Worm (Caenorhabditis elegans) whole organism, L1 larva: ENCODE data around the gene got-2.2.

Experiments
- C16A3.4 ChIP-seq: fragments of 150-350 bp; optimal IDR thresholded peaks from 2 replicates; lab custom pipeline; 2014; ENCODE audit warnings: missing biosample characterization, missing genetic modification characterization
- C34B4.2 ChIP-seq: sonication (generic microtip); optimal IDR thresholded peaks from 2 replicates; lab custom pipeline; 2017; ENCODE audit warnings: mild to moderate bottlenecking, missing genetic modification characterization, missing compliant biosample characterization
- F16B12.6 ChIP-seq: fragments of 150-350 bp; optimal IDR thresholded peaks from 2 replicates; lab custom pipeline; 2014; ENCODE audit warnings: missing biosample characterization, missing genetic modification characterization
- aha-1 ChIP-seq: fragments of 150-350 bp; optimal IDR thresholded peaks from 2 replicates; lab custom pipeline; 2014; ENCODE audit warnings: missing biosample characterization, missing genetic modification characterization
- aly-2 ChIP-seq: fragments of 150-350 bp; optimal IDR thresholded peaks from 2 replicates; lab custom pipeline; 2014; ENCODE audit warnings: missing biosample characterization, missing genetic modification characterization
- ama-1 ChIP-seq: fragments of 150-350 bp; optimal IDR thresholded peaks from 2 replicates; lab custom pipeline; 2014
- blmp-1 ChIP-seq: fragments of 150-350 bp; optimal IDR thresholded peaks from 2 replicates; lab custom pipeline; 2014; ENCODE audit warnings: missing biosample characterization, missing genetic modification characterization
- ceh-63 ChIP-seq: fragments of 200-800 bp; sonication (Bioruptor generic); optimal IDR thresholded peaks from 2 replicates; lab custom pipeline; 2018; ENCODE audit warnings: mild to moderate bottlenecking, missing genetic modification characterization, missing compliant biosample characterization
- ceh-8 ChIP-seq: fragments of 200-800 bp; sonication (Bioruptor generic); optimal IDR thresholded peaks from 2 replicates; lab custom pipeline; 2018; ENCODE audit warnings: mild to moderate bottlenecking, missing genetic modification characterization, moderate library complexity, missing compliant biosample characterization
- ceh-82 ChIP-seq, 3 experiments: fragments of 150-350 bp in 1 of 3; sonication (generic microtip) in 2 of 3; optimal IDR thresholded peaks; 2 replicates each; lab custom pipeline; 2014 to 2017; ENCODE audit warnings: missing biosample characterization in 3 of 3, missing genetic modification characterization in 3 of 3
- ceh-88 ChIP-seq: fragments of 200-800 bp; sonication (Bioruptor generic); IDR thresholded peaks from 2 replicates; pipeline ENCODE4 v1.3.6; 2022; ENCODE audit warnings: missing genetic modification characterization, missing compliant biosample characterization
- ceh-90 ChIP-seq: sonication (generic microtip); optimal IDR thresholded peaks from 2 replicates; lab custom pipeline; 2016; ENCODE audit warnings: missing genetic modification characterization, missing compliant biosample characterization
- dpl-1 ChIP-seq, 3 experiments: fragments of 150-350 bp in 2 of 3; sonication (generic microtip) in 1 of 3; optimal IDR thresholded peaks; 2 replicates each; lab custom pipeline; 2014 to 2017; ENCODE audit warnings: missing biosample characterization in 3 of 3, missing genetic modification characterization in 3 of 3, missing genetic modification reagents in 3 of 3
- dsc-1 ChIP-seq: sonication (generic microtip); optimal IDR thresholded peaks from 2 replicates; lab custom pipeline; 2016; ENCODE audit warnings: mild to moderate bottlenecking, missing genetic modification characterization, missing compliant biosample characterization
- efl-1 ChIP-seq, 4 experiments: fragments of 150-350 bp; optimal IDR thresholded peaks in 3 of 4; peaks in 1 of 4; 1 replicate in 1 of 4; 2 replicates in 3 of 4; lab custom pipeline; 2014; ENCODE audit warnings: missing biosample characterization in 2 of 4, missing genetic modification characterization in 2 of 4, missing genetic modification reagents in 2 of 4
- egl-13 ChIP-seq: sonication (generic microtip); optimal IDR thresholded peaks from 2 replicates; lab custom pipeline; 2016; ENCODE audit warnings: missing genotype, missing genetic modification reagents, missing genetic modification characterization, missing compliant biosample characterization
- egl-27 ChIP-seq, 2 experiments: fragments of 150-350 bp in 1 of 2; sonication (generic microtip); optimal IDR thresholded peaks; 3 replicates each; lab custom pipeline; 2017 to 2018; ENCODE audit warnings: missing biosample characterization in 2 of 2, missing genetic modification characterization in 2 of 2, missing genetic modification reagents in 2 of 2
- elt-2 ChIP-seq: sonication (generic microtip); optimal IDR thresholded peaks from 2 replicates; lab custom pipeline; 2016; ENCODE audit warnings: missing genetic modification characterization, mild to moderate bottlenecking, inconsistent platforms, missing compliant biosample characterization, missing genetic modification reagents
- fkh-10 ChIP-seq: sonication (generic microtip); optimal IDR thresholded peaks from 2 replicates; lab custom pipeline; 2017; ENCODE audit warnings: missing biosample characterization, missing genetic modification reagents, missing genetic modification characterization
- fkh-4 ChIP-seq: sonication (generic microtip); optimal IDR thresholded peaks from 2 replicates; lab custom pipeline; 2016; ENCODE audit warnings: missing compliant biosample characterization, missing genetic modification characterization, borderline replicate concordance
- fkh-8 ChIP-seq: sonication (generic microtip); optimal IDR thresholded peaks from 2 replicates; lab custom pipeline; 2016; ENCODE audit warnings: mild to moderate bottlenecking, missing genetic modification characterization, missing compliant biosample characterization
- fos-1 ChIP-seq: fragments of 150-350 bp; optimal IDR thresholded peaks from 2 replicates; lab custom pipeline; 2014; ENCODE audit warnings: missing biosample characterization, missing genetic modification characterization
- hlh-4 ChIP-seq: sonication (generic microtip); optimal IDR thresholded peaks from 2 replicates; lab custom pipeline; 2016; ENCODE audit warnings: mild to moderate bottlenecking, missing genetic modification characterization, missing compliant biosample characterization
- hpl-2 ChIP-seq: fragments of 150-350 bp; optimal IDR thresholded peaks from 2 replicates; lab custom pipeline; 2014; ENCODE audit warnings: missing biosample characterization, missing genetic modification reagents, missing genetic modification characterization
- isw-1 ChIP-seq: fragments of 200-800 bp; sonication (Bioruptor generic); IDR thresholded peaks from 2 replicates; pipeline ENCODE4 v1.3.6; 2022; ENCODE audit warnings: missing genetic modification characterization, missing compliant biosample characterization
- lin-14 ChIP-seq: fragments of 200-800 bp; sonication (Bioruptor generic); optimal IDR thresholded peaks from 2 replicates; lab custom pipeline; 2018; ENCODE audit warnings: mild to moderate bottlenecking, missing genetic modification characterization, moderate library complexity, missing compliant biosample characterization
- lin-35 ChIP-seq, 2 experiments: fragments of 150-350 bp; optimal IDR thresholded peaks; 2 replicates each; lab custom pipeline; 2014; ENCODE audit warnings: missing biosample characterization in 2 of 2, missing genetic modification characterization in 2 of 2, missing genetic modification reagents in 2 of 2
- lin-39 ChIP-seq: fragments of 150-350 bp; optimal IDR thresholded peaks from 2 replicates; lab custom pipeline; 2014; ENCODE audit warnings: missing biosample characterization, missing genetic modification reagents, missing genetic modification characterization
- lsy-2 ChIP-seq, 2 experiments: fragments of 150-350 bp; optimal IDR thresholded peaks; 2 replicates each; lab custom pipeline; 2014; ENCODE audit warnings: missing biosample characterization in 2 of 2, missing genetic modification characterization in 2 of 2
- mef-2 ChIP-seq: fragments of 150-350 bp; optimal IDR thresholded peaks from 2 replicates; lab custom pipeline; 2014; ENCODE audit warnings: missing biosample characterization, missing genetic modification characterization
- mep-1 ChIP-seq: fragments of 150-350 bp; optimal IDR thresholded peaks from 2 replicates; lab custom pipeline; 2014; ENCODE audit warnings: missing biosample characterization, missing genetic modification characterization
- nhr-12 ChIP-seq: sonication (generic microtip); optimal IDR thresholded peaks from 2 replicates; lab custom pipeline; 2017; ENCODE audit warnings: missing biosample characterization, missing genetic modification characterization
- nhr-20 ChIP-seq: sonication (generic microtip); optimal IDR thresholded peaks from 2 replicates; lab custom pipeline; 2016; ENCODE audit warnings: mild to moderate bottlenecking, missing genetic modification characterization, missing compliant biosample characterization
- nhr-237 ChIP-seq: fragments of 150-350 bp; optimal IDR thresholded peaks from 2 replicates; lab custom pipeline; 2014; ENCODE audit warnings: missing biosample characterization, missing genetic modification characterization
- nhr-28 ChIP-seq: fragments of 150-350 bp; optimal IDR thresholded peaks from 2 replicates; lab custom pipeline; 2014; ENCODE audit warnings: missing biosample characterization, missing genetic modification characterization
- nhr-71 ChIP-seq: sonication (generic microtip); optimal IDR thresholded peaks from 2 replicates; lab custom pipeline; 2016; ENCODE audit warnings: mild to moderate bottlenecking, missing genetic modification characterization, moderate library complexity, missing compliant biosample characterization
- nhr-77 ChIP-seq: fragments of 150-350 bp; optimal IDR thresholded peaks from 2 replicates; lab custom pipeline; 2014; ENCODE audit warnings: missing biosample characterization, missing genetic modification characterization
- nhr-85 ChIP-seq: sonication (generic microtip); peaks from one replicate; lab custom pipeline; 2016; ENCODE audit warnings: missing genetic modification characterization, inconsistent platforms, missing compliant biosample characterization
- nhr-90 ChIP-seq: sonication (generic microtip); optimal IDR thresholded peaks from 2 replicates; lab custom pipeline; 2016; ENCODE audit warnings: mild to moderate bottlenecking, missing genetic modification characterization, missing compliant biosample characterization; ENCODE audit not compliant: poor library complexity
- pag-3 ChIP-seq: sonication (generic microtip); optimal IDR thresholded peaks from 2 replicates; lab custom pipeline; 2017; ENCODE audit warnings: missing genetic modification characterization, mild to moderate bottlenecking, missing compliant biosample characterization, antibody characterized with exemption, borderline replicate concordance; ENCODE audit not compliant: insufficient read depth
- pqm-1 ChIP-seq: sonication (generic microtip); optimal IDR thresholded peaks from 3 replicates; lab custom pipeline; 2017; ENCODE audit warnings: missing biosample characterization, missing genetic modification characterization
- rnt-1 ChIP-seq: sonication (generic microtip); optimal IDR thresholded peaks from 2 replicates; lab custom pipeline; 2016; ENCODE audit warnings: mild to moderate bottlenecking, missing genetic modification characterization, moderate library complexity, missing compliant biosample characterization
- snu-23 ChIP-seq: sonication (generic microtip); optimal IDR thresholded peaks from 2 replicates; lab custom pipeline; 2016; ENCODE audit warnings: missing genetic modification characterization, missing compliant biosample characterization
- sox-4 ChIP-seq: sonication (generic microtip); optimal IDR thresholded peaks from 2 replicates; lab custom pipeline; 2016; ENCODE audit warnings: missing genetic modification characterization, missing compliant biosample characterization
- sptf-1 ChIP-seq: fragments of 150-350 bp; optimal IDR thresholded peaks from 2 replicates; lab custom pipeline; 2014; ENCODE audit warnings: missing biosample characterization, missing genetic modification characterization
- swsn-7 ChIP-seq: sonication (generic microtip); optimal IDR thresholded peaks from 2 replicates; lab custom pipeline; 2016; ENCODE audit warnings: missing genetic modification characterization, missing compliant biosample characterization
- unc-30 ChIP-seq: sonication (generic microtip); optimal IDR thresholded peaks from 2 replicates; lab custom pipeline; 2017; ENCODE audit warnings: missing biosample characterization, missing genetic modification characterization
- unc-62 ChIP-seq: fragments of 150-350 bp; optimal IDR thresholded peaks from 2 replicates; lab custom pipeline; 2014; ENCODE audit warnings: missing biosample characterization, missing genetic modification reagents, missing genetic modification characterization
- vab-15 ChIP-seq: sonication (generic microtip); optimal IDR thresholded peaks from 2 replicates; lab custom pipeline; 2017; ENCODE audit warnings: missing genotype, mild to moderate bottlenecking, missing genetic modification characterization, missing compliant biosample characterization
- xbp-1 ChIP-seq: sonication (generic microtip); optimal IDR thresholded peaks from 2 replicates; lab custom pipeline; 2016; ENCODE audit warnings: missing genetic modification characterization, missing compliant biosample characterization
- zag-1 ChIP-seq: fragments of 150-350 bp; optimal IDR thresholded peaks from 2 replicates; lab custom pipeline; 2014; ENCODE audit warnings: missing biosample characterization, missing genetic modification characterization
- zip-4 ChIP-seq: fragments of 200-800 bp; sonication (Bioruptor generic); optimal IDR thresholded peaks from 2 replicates; lab custom pipeline; 2018; ENCODE audit warnings: mild to moderate bottlenecking, missing genetic modification characterization, moderate library complexity, missing compliant biosample characterization
- ztf-11 ChIP-seq, 2 experiments: sonication (generic microtip); optimal IDR thresholded peaks; 2 replicates each; lab custom pipeline; 2016 to 2017; ENCODE audit warnings: missing genetic modification characterization in 2 of 2, missing biosample characterization in 1 of 2, missing compliant biosample characterization in 1 of 2
- ztf-4 ChIP-seq: fragments of 150-350 bp; optimal IDR thresholded peaks from 2 replicates; lab custom pipeline; 2014; ENCODE audit warnings: missing biosample characterization, missing genetic modification characterization

The got-2.2 gene

DNA sequence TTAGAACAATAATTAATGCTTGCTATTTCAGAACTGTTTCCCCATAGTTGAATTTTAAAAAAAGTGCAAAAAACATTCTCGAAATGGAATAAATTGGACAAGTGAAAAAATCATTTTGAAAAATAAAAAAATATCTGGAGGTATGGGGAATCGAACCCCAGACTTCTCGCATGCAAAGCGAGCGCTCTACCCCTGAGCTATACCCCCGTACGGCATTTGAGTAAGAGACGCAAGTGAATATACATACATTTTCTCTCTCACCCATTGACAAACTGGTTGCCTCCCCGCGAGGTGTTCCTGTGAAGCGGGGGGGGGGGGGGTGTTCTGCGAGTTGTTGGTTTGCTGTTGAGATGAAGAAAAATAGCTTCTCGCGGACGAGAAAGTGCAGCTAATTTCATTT is 51.4 kb downstream of the got-2.2 start (continued):
- TF ChIP-seq ztf-4 (tag; lab: Kevin White, UChicago) (no peak), xbp-1 (tag; lab: Kevin White, UChicago) (peak; percentile 53), aha-1 (tag; lab: Kevin White, UChicago) (no peak), fkh-8 (peak; percentile 27), isw-1 (GFP tag; lab: Robert Waterston, UW) (no peak), hpl-2 (GFP tag; lab: Kevin White, UChicago) (no peak), mep-1 (tag; lab: Kevin White, UChicago) (peak; percentile 62), elt-2 (tag; lab: Kevin White, UChicago) (peak; percentile 1), pqm-1 (tag; lab: Kevin White, UChicago) (no peak), efl-1 (optimal IDR thresholded peaks at IDR 0.05; lab: Kevin White, UChicago) (peak; percentile 2 to 9), efl-1 (GFP tag; optimal IDR thresholded peaks at IDR 0.05 in 1 of 2; lab: Kevin White, UChicago) (no peak), ceh-82 (tag; optimal IDR thresholded peaks at IDR 0.05; lab: Kevin White, UChicago) (peak in 2 of 3 experiments; percentile 10 to 38), hlh-4 (tag; lab: Kevin White, UChicago) (no peak), C34B4.2 (tag; lab: Kevin White, UChicago) (no peak), fkh-10 (no peak), sox-4 (tag; lab: Kevin White, UChicago) (no peak), dsc-1 (tag; lab: Kevin White, UChicago) (peak; percentile 59), nhr-71 (tag; lab: Kevin White, UChicago) (peak; percentile 62), sptf-1 (no peak), rnt-1 (tag; lab: Kevin White, UChicago) (peak; percentile 41), ztf-11 (tag; optimal IDR thresholded peaks at IDR 0.05; lab: Kevin White, UChicago) (peak in 1 of 2 experiments; percentile 13), lsy-2 (tag; optimal IDR thresholded peaks at IDR 0.05; lab: Kevin White, UChicago) (peak; percentile 7 to 40), dpl-1 (GFP tag; optimal IDR thresholded peaks at IDR 0.05; lab: Kevin White, UChicago) (no peak), nhr-85 (tag; lab: Kevin White, UChicago) (peak; percentile 70), fos-1 (tag; lab: Kevin White, UChicago) (no peak), vab-15 (tag; lab: Kevin White, UChicago) (no peak), F16B12.6 (no peak), egl-27 (tag; optimal IDR thresholded peaks at IDR 0.05; lab: Kevin White, UChicago) (no peak), zag-1 (tag; lab: Kevin White, UChicago) (no peak), nhr-28 (no peak), C16A3.4 (tag; lab: Kevin White, UChicago) (peak; percentile 36), mef-2 (tag; lab: Kevin White, UChicago) (no peak), lin-14 (peak; percentile 46), ceh-88 (GFP tag; lab: Robert Waterston, UW) (0 out of 2 replicates have a peak, but pooled peaks have one; percentile 9), fkh-4 (tag; lab: Kevin White, UChicago) (no peak), nhr-237 (tag; lab: Kevin White, UChicago) (no peak), egl-13 (tag; lab: Kevin White, UChicago) (peak; percentile 31), nhr-12 (no peak), lin-35 (GFP tag; optimal IDR thresholded peaks at IDR 0.05; lab: Kevin White, UChicago) (peak; percentile 12 to 52), blmp-1 (tag; lab: Kevin White, UChicago) (no peak), pag-3 (no peak), unc-30 (no peak), nhr-77 (tag; lab: Kevin White, UChicago) (no peak), ceh-8 (GFP tag; lab: Kevin White, UChicago) (no peak), ceh-63 (GFP tag; lab: Kevin White, UChicago) (no peak), nhr-90 (tag; lab: Kevin White, UChicago) (peak; percentile 53), swsn-7 (tag; lab: Kevin White, UChicago) (peak; percentile 35), ama-1 (lab: Kevin White, UChicago) (no peak), zip-4 (GFP tag; lab: Kevin White, UChicago) (peak; percentile 17), aly-2 (no peak), ceh-90 (tag; lab: Kevin White, UChicago) (no peak), unc-62 (GFP tag; lab: Kevin White, UChicago) (no peak), snu-23 (GFP tag; lab: Kevin White, UChicago) (peak; percentile 68), lin-39 (tag; lab: Kevin White, UChicago) (no peak), nhr-20 (tag; lab: Kevin White, UChicago) (peak; percentile 39)
